Fruit fly (Drosophila melanogaster): ENCODE measurements around the gene CG6495.

CG6495 gene

DNA sequence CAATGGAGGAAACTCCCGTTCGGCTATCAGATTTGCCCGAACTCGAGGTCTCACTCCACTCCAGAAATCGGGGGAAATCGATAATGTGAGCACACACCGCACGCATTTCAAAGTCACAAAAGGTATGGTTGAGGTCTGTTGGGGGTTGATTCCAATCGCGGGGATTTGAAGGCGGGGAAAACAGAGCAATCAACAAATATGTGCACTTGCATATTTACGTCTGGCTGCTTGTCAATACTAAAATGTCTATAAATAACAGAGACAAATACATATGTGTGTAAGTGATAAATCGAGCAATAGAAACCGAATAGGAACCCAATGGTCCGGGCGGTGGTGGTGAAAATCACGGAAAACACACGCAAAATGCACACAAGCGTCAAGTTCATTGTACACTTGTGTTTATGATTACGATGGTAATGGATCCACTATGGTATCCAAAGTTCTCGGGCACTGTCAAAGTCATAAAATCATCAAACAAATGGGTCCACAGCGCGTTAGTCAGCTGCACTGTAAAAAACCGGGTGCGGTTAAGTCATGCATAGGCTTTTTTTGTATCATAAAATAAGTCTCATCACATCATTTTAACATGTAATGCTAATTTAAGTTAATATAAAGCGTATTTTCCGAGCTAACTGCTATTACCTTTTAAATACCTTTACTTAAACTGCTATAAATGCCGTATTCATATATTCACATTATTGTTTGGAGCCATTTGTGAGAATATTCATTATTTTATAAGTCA lies 8.9 kb upstream of the CG6495 start (continued):
- TF ChIP-seq tin (GFP tag; optimal IDR thresholded peaks at IDR 0.05) (peak; percentile 79), Eip74EF (GFP tag; optimal IDR thresholded peaks at IDR 0.05) (peak in 1 of 2 experiments; percentile 37), CG2199 (GFP tag; IDR thresholded peaks at IDR 0.05) (no peak; the same call in 2 of the 3 replicates), crp (GFP tag; optimal IDR thresholded peaks at IDR 0.05) (peak in 1 of 2 experiments; percentile 62), Antp (GFP tag; optimal IDR thresholded peaks at IDR 0.05) (peak; percentile 74), sqz (GFP tag; optimal IDR thresholded peaks at IDR 0.05) (peak; percentile 87), dimm (GFP tag; IDR thresholded peaks at IDR 0.05) (peak; percentile 47; the same call in 1 of the 2 replicates), CG7786 (GFP tag; optimal IDR thresholded peaks at IDR 0.05) (peak; percentile 71), CG15011 (GFP tag; optimal IDR thresholded peaks at IDR 0.05) (peak; percentile 88), Rfx (GFP tag; IDR thresholded peaks at IDR 0.05) (peak; percentile 54; the same call in 1 of the 2 replicates), Opbp (GFP tag; IDR thresholded peaks at IDR 0.05; ENCODE audit: partially characterized antibody) (no peak), pho (GFP tag; optimal IDR thresholded peaks at IDR 0.05) (peak; percentile 55), stwl (tag; optimal IDR thresholded peaks at IDR 0.05) (peak; percentile 68), dan (GFP tag; IDR thresholded peaks at IDR 0.05) (no peak), CG18619 (GFP tag; optimal IDR thresholded peaks at IDR 0.05) (peak; percentile 88), Bgb (GFP tag; IDR thresholded peaks at IDR 0.05; ENCODE audit: partially characterized antibody) (no peak), BtbVII (GFP tag; optimal IDR thresholded peaks at IDR 0.05) (peak; percentile 83), TFAM (GFP tag; optimal IDR thresholded peaks at IDR 0.05) (peak; percentile 80), chif (GFP tag; optimal IDR thresholded peaks at IDR 0.05) (peak; percentile 88 to 93), CG11695 (GFP tag; IDR thresholded peaks at IDR 0.05) (peak; percentile 80; the same call in 2 of the 3 replicates), MTF-1 (GFP tag; optimal IDR thresholded peaks at IDR 0.05; ENCODE audit: borderline replicate concordance) (peak; percentile 92), HHEX (GFP tag; optimal IDR thresholded peaks at IDR 0.05) (peak; percentile 93), ase (GFP tag; IDR thresholded peaks at IDR 0.05) (peak; percentile 83), CG8359 (GFP tag; optimal IDR thresholded peaks at IDR 0.05; ENCODE audit: borderline replicate concordance) (peak; percentile 90), D19A (tag; optimal IDR thresholded peaks at IDR 0.05) (peak; percentile 75), da (GFP tag; optimal IDR thresholded peaks at IDR 0.05) (peak; percentile 94), jumu (GFP tag; optimal IDR thresholded peaks at IDR 0.05) (peak; percentile 83), CG6689 (GFP tag; IDR thresholded peaks at IDR 0.05) (peak; percentile 62), H2.0 (GFP tag; IDR thresholded peaks at IDR 0.05) (peak; percentile 60), br (optimal IDR thresholded peaks at IDR 0.05) (no peak), danr (GFP tag; IDR thresholded peaks at IDR 0.05) (peak; percentile 54), CG1233 (GFP tag; optimal IDR thresholded peaks at IDR 0.05) (peak; percentile 94), gce (GFP tag; IDR thresholded peaks at IDR 0.05) (peak; percentile 92), nmo (GFP tag; optimal IDR thresholded peaks at IDR 0.05) (peak; percentile 56), ham (GFP tag; IDR thresholded peaks at IDR 0.05) (no peak), ERR (GFP tag; optimal IDR thresholded peaks at IDR 0.05) (peak; percentile 76), ap (GFP tag; IDR thresholded peaks at IDR 0.05) (peak; percentile 52; the same call in 1 of the 2 replicates), CG9609 (GFP tag; optimal IDR thresholded peaks at IDR 0.05) (peak; percentile 80), oc (tag; optimal IDR thresholded peaks at IDR 0.05) (peak; percentile 85), Dek (tag; optimal IDR thresholded peaks at IDR 0.05) (peak; percentile 48), gsb (GFP tag; IDR thresholded peaks at IDR 0.05) (peak; percentile 66; the same call in 1 of the 2 replicates), h (optimal IDR thresholded peaks at IDR 0.05) (no peak), CG8944 (GFP tag; optimal IDR thresholded peaks at IDR 0.05) (peak; percentile 94), az2 (GFP tag; optimal IDR thresholded peaks at IDR 0.05) (peak; percentile 49), zfh2 (GFP tag; optimal IDR thresholded peaks at IDR 0.05) (no peak), CG4617 (GFP tag; optimal IDR thresholded peaks at IDR 0.05; ENCODE audit: borderline replicate concordance) (peak; percentile 53), sna (GFP tag; IDR thresholded peaks at IDR 0.05; ENCODE audit: partially characterized antibody) (no peak), CG4730 (GFP tag; IDR thresholded peaks at IDR 0.05) (peak; percentile 61; the same call in 1 of the 2 replicates), hkb (optimal IDR thresholded peaks at IDR 0.05) (no peak), hkb (GFP tag; IDR thresholded peaks at IDR 0.05) (peak; percentile 71)
